Worm (Caenorhabditis elegans): Measurements from ENCODE around the gene btb-17.

DNA sequence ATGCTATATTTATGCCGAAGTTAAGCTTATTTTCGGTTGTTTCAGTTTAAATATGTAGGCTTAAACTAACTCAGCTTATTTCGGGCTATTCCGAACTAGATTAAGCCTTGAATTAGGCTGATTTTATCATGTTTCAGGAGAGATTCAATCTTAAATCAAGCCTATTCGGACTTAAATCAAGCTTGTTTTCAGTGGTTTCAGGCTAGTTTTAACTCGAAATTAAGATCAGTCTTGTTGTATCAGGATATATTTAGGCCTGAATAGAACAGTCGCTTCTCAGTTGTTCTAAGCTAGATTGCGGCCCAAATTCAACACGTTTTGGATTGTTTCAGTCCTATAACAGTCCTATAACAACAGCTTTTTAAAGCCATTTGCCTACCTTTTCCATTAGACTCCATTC, 43.4 kb upstream of the btb-17 start:
- TF ChIP-seq snpc-4 (GFP tag; optimal IDR thresholded peaks at IDR 0.05), result no peak
- TF ChIP-seq snpc-4 (tag; optimal IDR thresholded peaks at IDR 0.05), result no peak
- TF ChIP-seq pha-4 (tag; optimal IDR thresholded peaks at IDR 0.05), result no peak
